Fruit fly (Drosophila melanogaster): ENCODE results near the gene Or30a.

dm6 chr2L:9071094-9071612 is 40.5 kb upstream of the Or30a start, which contains the start of gene DIP-zeta:
- TF ChIP-seq Dll (optimal IDR thresholded peaks at IDR 0.05) (no peak), psq (optimal IDR thresholded peaks at IDR 0.05) (no peak), CG8478 (optimal IDR thresholded peaks at IDR 0.05) (no peak)

Data from whole organism.